Fruit fly (Drosophila melanogaster): ENCODE results near the gene CG43235.
A peak's percentile ranks its signal among the peaks of the same experiment; 100 is the strongest.

CG43235 gene

dm6 chr2L:7685290-7685689, 7.5 kb upstream of the CG43235 start:
- peak; percentile 23 for TF ChIP-seq cwo (GFP tag; optimal IDR thresholded peaks at IDR 0.05)
- no peak for TF ChIP-seq Hr39 (optimal IDR thresholded peaks at IDR 0.05)
- TF ChIP-seq CG9876 (GFP tag; optimal IDR thresholded peaks at IDR 0.05) = no peak
- no peak for TF ChIP-seq pum (GFP tag; optimal IDR thresholded peaks at IDR 0.05)
- TF ChIP-seq Med (GFP tag) = peak; percentile 33
- TF ChIP-seq Dll (GFP tag; IDR thresholded peaks at IDR 0.05; ENCODE audit: partially characterized antibody) = no peak
- TF ChIP-seq tin (GFP tag; optimal IDR thresholded peaks at IDR 0.05) = no peak
- TF ChIP-seq ems (GFP tag; optimal IDR thresholded peaks at IDR 0.05) = no peak
- no peak for TF ChIP-seq Spps (tag; optimal IDR thresholded peaks at IDR 0.05)
- TF ChIP-seq CG10274 (GFP tag; optimal IDR thresholded peaks at IDR 0.05) = no peak
- peak; percentile 30 for TF ChIP-seq salm (tag; optimal IDR thresholded peaks at IDR 0.05)
- TF ChIP-seq Doc2 (GFP tag; IDR thresholded peaks at IDR 0.05) = no peak
- TF ChIP-seq ara (GFP tag; IDR thresholded peaks at IDR 0.05) = no peak
- TF ChIP-seq crc (GFP tag; optimal IDR thresholded peaks at IDR 0.05) = no peak
- TF ChIP-seq CG12071 (GFP tag; optimal IDR thresholded peaks at IDR 0.05) = peak; percentile 35
- peak; percentile 97 for TF ChIP-seq CG34376 (GFP tag; optimal IDR thresholded peaks at IDR 0.05)
- peak; percentile 36 for TF ChIP-seq Hey (tag; optimal IDR thresholded peaks at IDR 0.05)
- TF ChIP-seq CG10959 (GFP tag; IDR thresholded peaks at IDR 0.05) = no peak
- TF ChIP-seq CG8359 (GFP tag; optimal IDR thresholded peaks at IDR 0.05; ENCODE audit: borderline replicate concordance) = no peak
- no peak for TF ChIP-seq bigmax (GFP tag; optimal IDR thresholded peaks at IDR 0.05)
- no peak for TF ChIP-seq Ssrp (tag; optimal IDR thresholded peaks at IDR 0.05)
- peak; percentile 38 for TF ChIP-seq CG13296 (GFP tag; optimal IDR thresholded peaks at IDR 0.05)
- TF ChIP-seq sug (tag; optimal IDR thresholded peaks at IDR 0.05) = peak; percentile 79
- no peak for TF ChIP-seq CG43689 (GFP tag; IDR thresholded peaks at IDR 0.05)
- TF ChIP-seq CG2129 (GFP tag; IDR thresholded peaks at IDR 0.05; ENCODE audit: partially characterized antibody) = no peak
- 0 out of 3 replicates have a peak, but pooled peaks have one; percentile 9 for TF ChIP-seq ci (GFP tag; IDR thresholded peaks at IDR 0.05)
- TF ChIP-seq vnd (GFP tag; IDR thresholded peaks at IDR 0.05; ENCODE audit: partially characterized antibody) = 0 out of 3 replicates have a peak, but pooled peaks have one; percentile 32
- no peak for TF ChIP-seq CG12236 (GFP tag; optimal IDR thresholded peaks at IDR 0.05)
- no peak for TF ChIP-seq CG12744 (GFP tag; optimal IDR thresholded peaks at IDR 0.05)
- TF ChIP-seq Hr78 (GFP tag; optimal IDR thresholded peaks at IDR 0.05) = peak in 1 of 2 experiments; percentile 26
- no peak for TF ChIP-seq bowl (GFP tag; IDR thresholded peaks at IDR 0.05)
- TF ChIP-seq CG30020 (tag; optimal IDR thresholded peaks at IDR 0.05) = no peak
- peak; percentile 79; the same call in 1 of the 4 replicates for TF ChIP-seq chinmo (GFP tag; IDR thresholded peaks at IDR 0.05; ENCODE audit: partially characterized antibody)
- TF ChIP-seq CG14860 (GFP tag; IDR thresholded peaks at IDR 0.05; ENCODE audit: partially characterized antibody) = no peak
- TF ChIP-seq Adf1 (GFP tag; IDR thresholded peaks at IDR 0.05) = peak; percentile 11; the same call in 1 of the 2 replicates
- peak; percentile 96 for TF ChIP-seq mirr (GFP tag; optimal IDR thresholded peaks at IDR 0.05)
- TF ChIP-seq Nf-YA (GFP tag; IDR thresholded peaks at IDR 0.05) = no peak
- no peak for TF ChIP-seq sc (optimal IDR thresholded peaks at IDR 0.05)
- no peak for TF ChIP-seq sc (GFP tag; optimal IDR thresholded peaks at IDR 0.05)
- no peak for TF ChIP-seq CG7556 (GFP tag; optimal IDR thresholded peaks at IDR 0.05)
- TF ChIP-seq GATAe (GFP tag; conservative IDR thresholded peaks at IDR 0.05) = peak; percentile 57; the same call in 1 of the 2 replicates
- peak; percentile 97 for TF ChIP-seq sd (tag; optimal IDR thresholded peaks at IDR 0.05)
- no peak for TF ChIP-seq CG4360 (GFP tag; IDR thresholded peaks at IDR 0.05)
- TF ChIP-seq CG10543 (GFP tag; optimal IDR thresholded peaks at IDR 0.05) = peak; percentile 25
- peak; percentile 83 for TF ChIP-seq lab (GFP tag; optimal IDR thresholded peaks at IDR 0.05)
- TF ChIP-seq grn (GFP tag; optimal IDR thresholded peaks at IDR 0.05) = peak; percentile 95
- peak; percentile 95 for TF ChIP-seq exex (tag; optimal IDR thresholded peaks at IDR 0.05)
- no peak for TF ChIP-seq CG2116 (GFP tag; optimal IDR thresholded peaks at IDR 0.05)
- no peak for TF ChIP-seq Mrtf (GFP tag; IDR thresholded peaks at IDR 0.05)
- no peak for TF ChIP-seq E2f1 (GFP tag; IDR thresholded peaks at IDR 0.05)
